Worm (Caenorhabditis elegans) whole organism, mixed stage, embryonic: ENCODE data around the gene C44B9.3.
A peak's percentile ranks its signal among the peaks of the same experiment; 100 is the strongest.

ENCODE experiments used
- M03D4.4 ChIP-seq: sonication (generic microtip); optimal IDR thresholded peaks from 2 replicates; lab custom pipeline; 2017; ENCODE audit warnings: mild to moderate bottlenecking, missing genetic modification characterization, missing compliant biosample characterization
- bed-3 ChIP-seq: fragments of 200-800 bp; sonication (Bioruptor generic); optimal IDR thresholded peaks from 3 replicates; lab custom pipeline; 2018; ENCODE audit warnings: mild to moderate bottlenecking, missing genetic modification characterization, moderate library complexity, missing compliant biosample characterization
- blmp-1 ChIP-seq: fragments of 150-350 bp; optimal IDR thresholded peaks from 2 replicates; lab custom pipeline; 2014; ENCODE audit warnings: missing biosample characterization, missing genetic modification characterization
- ceh-43 ChIP-seq: fragments of 200-800 bp; sonication (Bioruptor generic); optimal IDR thresholded peaks from 2 replicates; lab custom pipeline; 2018; ENCODE audit warnings: mild to moderate bottlenecking, missing genetic modification characterization, moderate library complexity, missing compliant biosample characterization
- ceh-83 ChIP-seq: fragments of 200-800 bp; sonication (Bioruptor generic); optimal IDR thresholded peaks from 2 replicates; lab custom pipeline; 2018; ENCODE audit warnings: mild to moderate bottlenecking, missing genetic modification characterization, missing compliant biosample characterization
- drap-1 ChIP-seq: fragments of 200-800 bp; sonication (Bioruptor generic); optimal IDR thresholded peaks from 3 replicates; lab custom pipeline; 2018; ENCODE audit warnings: mild to moderate bottlenecking, missing genetic modification characterization, missing compliant biosample characterization
- elt-1 ChIP-seq: sonication (generic microtip); optimal IDR thresholded peaks from 2 replicates; lab custom pipeline; 2017; ENCODE audit warnings: missing genetic modification characterization, mild to moderate bottlenecking, missing compliant biosample characterization, antibody characterized with exemption, moderate library complexity, borderline replicate concordance; ENCODE audit not compliant: insufficient read depth
- flh-1 ChIP-seq: fragments of 200-800 bp; sonication (Bioruptor generic); optimal IDR thresholded peaks from 2 replicates; lab custom pipeline; 2018; ENCODE audit warnings: mild to moderate bottlenecking, missing genetic modification characterization, moderate library complexity, missing compliant biosample characterization
- hlh-1 ChIP-seq: fragments of 150-350 bp; optimal IDR thresholded peaks from 2 replicates; lab custom pipeline; 2014; ENCODE audit warnings: missing biosample characterization, missing genetic modification reagents, missing genetic modification characterization
- lin-13 ChIP-seq: fragments of 150-350 bp; optimal IDR thresholded peaks from 2 replicates; lab custom pipeline; 2014; ENCODE audit warnings: missing biosample characterization, missing genetic modification characterization
- lin-32 ChIP-seq: fragments of 200-800 bp; sonication (Bioruptor generic); optimal IDR thresholded peaks from 2 replicates; lab custom pipeline; 2018; ENCODE audit warnings: mild to moderate bottlenecking, missing genetic modification characterization, missing compliant biosample characterization
- lsy-2 ChIP-seq: fragments of 150-350 bp; optimal IDR thresholded peaks from 2 replicates; lab custom pipeline; 2014; ENCODE audit warnings: missing biosample characterization, missing genetic modification characterization
- mep-1 ChIP-seq: fragments of 150-350 bp; optimal IDR thresholded peaks from 2 replicates; lab custom pipeline; 2017; ENCODE audit warnings: missing biosample characterization, missing genetic modification reagents, missing genetic modification characterization, inconsistent platforms
- mls-2 ChIP-seq: sonication (generic microtip); optimal IDR thresholded peaks from 2 replicates; lab custom pipeline; 2016; ENCODE audit warnings: mild to moderate bottlenecking, missing genetic modification characterization, moderate library complexity, missing compliant biosample characterization
- nhr-237 ChIP-seq: fragments of 150-350 bp; optimal IDR thresholded peaks from 2 replicates; lab custom pipeline; 2014; ENCODE audit warnings: missing biosample characterization, missing genetic modification characterization
- nhr-28 ChIP-seq: fragments of 150-350 bp; optimal IDR thresholded peaks from 2 replicates; lab custom pipeline; 2014; ENCODE audit warnings: missing biosample characterization, missing genetic modification characterization
- pha-4 ChIP-seq: fragments of 150-350 bp; optimal IDR thresholded peaks from 2 replicates; lab custom pipeline; 2018; ENCODE audit warnings: missing biosample characterization, missing genetic modification reagents, missing genetic modification characterization
- snpc-4 ChIP-seq: fragments of 150-350 bp; optimal IDR thresholded peaks from 2 replicates; lab custom pipeline; 2014; ENCODE audit warnings: missing biosample characterization, missing genetic modification characterization
- sptf-1 ChIP-seq: sonication (generic microtip); optimal IDR thresholded peaks from 2 replicates; lab custom pipeline; 2017; ENCODE audit warnings: mild to moderate bottlenecking, missing genetic modification characterization, moderate library complexity, missing compliant biosample characterization
- tbx-8 ChIP-seq: fragments of 200-800 bp; sonication (Bioruptor generic); optimal IDR thresholded peaks from 2 replicates; lab custom pipeline; 2018; ENCODE audit warnings: mild to moderate bottlenecking, missing genetic modification characterization, moderate library complexity, missing compliant biosample characterization
- unc-120 ChIP-seq: sonication (generic microtip); optimal IDR thresholded peaks from 2 replicates; lab custom pipeline; 2017; ENCODE audit warnings: missing genetic modification characterization, missing compliant biosample characterization; ENCODE audit not compliant: poor library complexity, severe bottlenecking
- unc-39 ChIP-seq: fragments of 150-350 bp; optimal IDR thresholded peaks from 2 replicates; lab custom pipeline; 2014; ENCODE audit warnings: missing biosample characterization, missing genetic modification characterization
- unc-62 ChIP-seq: fragments of 150-350 bp; optimal IDR thresholded peaks from 2 replicates; lab custom pipeline; 2014; ENCODE audit warnings: missing biosample characterization, missing genetic modification reagents, missing genetic modification characterization
- zip-8 ChIP-seq: fragments of 150-350 bp; optimal IDR thresholded peaks from 2 replicates; lab custom pipeline; 2014; ENCODE audit warnings: missing biosample characterization, missing genetic modification characterization
- ztf-11 ChIP-seq: fragments of 150-350 bp; optimal IDR thresholded peaks from 2 replicates; lab custom pipeline; 2014; ENCODE audit warnings: missing biosample characterization, missing genetic modification characterization

Gene C44B9.3

ce11 chrIII:10880083-10880482, at the start of gene C44B9.3:
C44B9.3 (minus strand) TSS chrIII:10880183.
- TF ChIP-seq lin-13 (no peak), nhr-28 (tag; lab: Kevin White, UChicago) (no peak), unc-120 (tag; lab: Kevin White, UChicago) (no peak), snpc-4 (no peak), ceh-43 (GFP tag; lab: Kevin White, UChicago) (no peak), blmp-1 (tag; lab: Kevin White, UChicago) (no peak), tbx-8 (GFP tag; lab: Kevin White, UChicago) (no peak), hlh-1 (tag; lab: Kevin White, UChicago) (no peak)
- TF ChIP-seq, all 35 proteins: peak for 0

ce11 chrIII:10923539-10923938, 43.6 kb upstream of the C44B9.3 start:
- TF ChIP-seq lin-13 (no peak), M03D4.4 (tag; lab: Kevin White, UChicago) (no peak)

ce11 chrIII:10921474-10921873, 41.5 kb upstream of the C44B9.3 start:
- no peak for TF ChIP-seq tbx-8 (GFP tag; lab: Kevin White, UChicago)
- TF ChIP-seq ceh-83 (GFP tag; lab: Kevin White, UChicago) = no peak
- no peak for TF ChIP-seq lin-32
- TF ChIP-seq snpc-4 = no peak
- TF ChIP-seq pha-4 (tag; lab: Kevin White, UChicago) = no peak
- no peak for TF ChIP-seq ceh-43 (GFP tag; lab: Kevin White, UChicago)
- no peak for TF ChIP-seq nhr-237 (tag; lab: Kevin White, UChicago)
- no peak for TF ChIP-seq elt-1
- TF ChIP-seq mls-2 (tag; lab: Kevin White, UChicago) = no peak
- TF ChIP-seq sptf-1 = no peak
- TF ChIP-seq ztf-11 = no peak
- TF ChIP-seq mep-1 = no peak

- no peak for TF ChIP-seq tbx-8 (GFP tag; lab: Kevin White, UChicago)
- TF ChIP-seq unc-39 (tag; lab: Kevin White, UChicago) = no peak
- TF ChIP-seq elt-1 = no peak
- TF ChIP-seq lsy-2 (tag; lab: Kevin White, UChicago) = peak; percentile 45
Observed at ce11 chrIII:10920044-10920443, 40.1 kb upstream of the C44B9.3 start, which contains the start of gene vab-7. vab-7 (plus strand) TSS chrIII:10920344.

ce11 chrIII:10914971-10915370, 35.0 kb upstream of the C44B9.3 start:
- TF ChIP-seq ceh-83 (GFP tag; lab: Kevin White, UChicago) = no peak
- TF ChIP-seq M03D4.4 (tag; lab: Kevin White, UChicago) = no peak
- no peak for TF ChIP-seq blmp-1 (tag; lab: Kevin White, UChicago)
- TF ChIP-seq unc-62 (GFP tag; lab: Kevin White, UChicago) = no peak

- TF ChIP-seq snpc-4 = no peak
- no peak for TF ChIP-seq unc-62 (GFP tag; lab: Kevin White, UChicago)
- peak; percentile 25 for TF ChIP-seq blmp-1 (tag; lab: Kevin White, UChicago)
- no peak for TF ChIP-seq tbx-8 (GFP tag; lab: Kevin White, UChicago)
- TF ChIP-seq zip-8 (tag; lab: Kevin White, UChicago) = no peak
- TF ChIP-seq, all 35 proteins: peak for 1
Observed at ce11 chrIII:10911160-10911559, 31.2 kb upstream of the C44B9.3 start, which contains the start of gene cut-6. cut-6 (plus strand) TSS chrIII:10911460.

- no peak for TF ChIP-seq drap-1 (GFP tag; lab: Kevin White, UChicago)
- no peak for TF ChIP-seq flh-1 (GFP tag; lab: Kevin White, UChicago)
- TF ChIP-seq nhr-237 (tag; lab: Kevin White, UChicago) = no peak
- no peak for TF ChIP-seq elt-1
- no peak for TF ChIP-seq nhr-28 (tag; lab: Kevin White, UChicago)
- no peak for TF ChIP-seq snpc-4
Observed at ce11 chrIII:10909166-10909565, 29.2 kb upstream of the C44B9.3 start.

- peak; percentile 6 for TF ChIP-seq hlh-1 (tag; lab: Kevin White, UChicago)
- no peak for TF ChIP-seq bed-3 (GFP tag; lab: Kevin White, UChicago)
Observed at ce11 chrIII:10908543-10908942, 28.6 kb upstream of the C44B9.3 start.
